Worm (Caenorhabditis elegans) whole organism, dauer: Measurements from ENCODE around the gene Y119D3B.14.

Experiments
- unc-62 ChIP-seq: sonication (generic microtip); optimal IDR thresholded peaks from 2 replicates; lab custom pipeline; 2017; ENCODE audit warnings: missing biosample characterization, missing genetic modification reagents, missing genetic modification characterization

Gene Y119D3B.14

ce11 chrIII:1193326-1193862 is at the start of gene Y119D3B.14:
Gene Y119D3B.14 (minus strand): TSS chrIII:1193812.
- no peak for TF ChIP-seq unc-62 (GFP tag; lab: Kevin White, UChicago)

ce11 chrIII:1243199-1243598 is 49.6 kb upstream of the Y119D3B.14 start, which contains the start of gene fbxa-63:
Gene fbxa-63 (plus strand): TSS chrIII:1243508.
- no peak for TF ChIP-seq unc-62 (GFP tag; lab: Kevin White, UChicago)

- no peak for TF ChIP-seq unc-62 (GFP tag; lab: Kevin White, UChicago)
These were observed 45.1 kb upstream of the Y119D3B.14 start, which contains the start of gene fbxa-61 for ce11 chrIII:1238704-1239103. Gene fbxa-61 (plus strand): TSS chrIII:1239048.

- no peak for TF ChIP-seq unc-62 (GFP tag; lab: Kevin White, UChicago)
These were observed 37.6 kb upstream of the Y119D3B.14 start for ce11 chrIII:1231186-1231585.

ce11 chrIII:1230672-1231071 is 37.1 kb upstream of the Y119D3B.14 start:
- TF ChIP-seq unc-62 (GFP tag; lab: Kevin White, UChicago), result no peak

ce11 chrIII:1230174-1230573 is 36.6 kb upstream of the Y119D3B.14 start, which contains the start of gene pes-4:
Gene pes-4 (minus strand): TSS chrIII:1230274.
- no peak for TF ChIP-seq unc-62 (GFP tag; lab: Kevin White, UChicago)

ce11 chrIII:1229510-1229909 is 35.9 kb upstream of the Y119D3B.14 start:
- no peak for TF ChIP-seq unc-62 (GFP tag; lab: Kevin White, UChicago)

ce11 chrIII:1228593-1228992 is 35.0 kb upstream of the Y119D3B.14 start:
- no peak for TF ChIP-seq unc-62 (GFP tag; lab: Kevin White, UChicago)

ce11 chrIII:1226256-1226655 is 32.6 kb upstream of the Y119D3B.14 start:
- TF ChIP-seq unc-62 (GFP tag; lab: Kevin White, UChicago), result no peak

- TF ChIP-seq unc-62 (GFP tag; lab: Kevin White, UChicago), result no peak
These were observed 32.0 kb upstream of the Y119D3B.14 start for ce11 chrIII:1225595-1225994.

- no peak for TF ChIP-seq unc-62 (GFP tag; lab: Kevin White, UChicago)
These were observed 31.5 kb upstream of the Y119D3B.14 start for ce11 chrIII:1225116-1225515.

- no peak for TF ChIP-seq unc-62 (GFP tag; lab: Kevin White, UChicago)
These were observed 29.9 kb upstream of the Y119D3B.14 start for ce11 chrIII:1223319-1224093.

- TF ChIP-seq unc-62 (GFP tag; lab: Kevin White, UChicago), result no peak
These were observed 28.4 kb upstream of the Y119D3B.14 start for ce11 chrIII:1221995-1222394.

- no peak for TF ChIP-seq unc-62 (GFP tag; lab: Kevin White, UChicago)
These were observed 26.4 kb upstream of the Y119D3B.14 start for ce11 chrIII:1220012-1220411.

ce11 chrIII:1218998-1219397 is 25.4 kb upstream of the Y119D3B.14 start:
- no peak for TF ChIP-seq unc-62 (GFP tag; lab: Kevin White, UChicago)

ce11 chrIII:1218221-1218620 is 24.6 kb upstream of the Y119D3B.14 start:
- TF ChIP-seq unc-62 (GFP tag; lab: Kevin White, UChicago), result no peak

- no peak for TF ChIP-seq unc-62 (GFP tag; lab: Kevin White, UChicago)
These were observed 22.5 kb upstream of the Y119D3B.14 start for ce11 chrIII:1216096-1216495.
